Worm (Caenorhabditis elegans) whole organism, young adult: ENCODE data around the gene T21C9.11.

Experiments used
- B0035.1 ChIP-seq: sonication (generic microtip); optimal IDR thresholded peaks from 2 replicates; lab custom pipeline; 2016; ENCODE audit warnings: missing genetic modification characterization, mild to moderate bottlenecking, missing compliant biosample characterization, missing genotype, missing genetic modification reagents
- F10E7.11 ChIP-seq: sonication (generic microtip); optimal IDR thresholded peaks from 2 replicates; lab custom pipeline; 2017; ENCODE audit warnings: mild to moderate bottlenecking, missing genetic modification characterization, moderate library complexity, missing compliant biosample characterization
- F33H1.4 ChIP-seq: fragments of 200-800 bp; sonication (Bioruptor generic); IDR thresholded peaks from 2 replicates; pipeline ENCODE4 v1.3.6; 2022; ENCODE audit warnings: missing genetic modification reagents, missing genetic modification characterization, missing compliant biosample characterization
- F37B4.10 ChIP-seq: fragments of 200-800 bp; sonication (Bioruptor generic); IDR thresholded peaks from 2 replicates; pipeline ENCODE4 v1.3.6; 2022; ENCODE audit warnings: missing genetic modification characterization, missing compliant biosample characterization
- F49E8.2 ChIP-seq: sonication (generic microtip); optimal IDR thresholded peaks from 3 replicates; lab custom pipeline; 2017; ENCODE audit warnings: missing genetic modification characterization, mild to moderate bottlenecking, missing compliant biosample characterization, antibody characterized with exemption, moderate library complexity; ENCODE audit not compliant: insufficient read depth
- F52B5.7 ChIP-seq: sonication (generic microtip); optimal IDR thresholded peaks from 2 replicates; lab custom pipeline; 2016; ENCODE audit warnings: mild to moderate bottlenecking, missing genetic modification characterization, missing compliant biosample characterization
- F55B11.4 ChIP-seq: sonication (generic microtip); optimal IDR thresholded peaks from 2 replicates; lab custom pipeline; 2016; ENCODE audit warnings: missing compliant biosample characterization, missing genetic modification characterization, borderline replicate concordance; ENCODE audit not compliant: insufficient read depth
- K11D2.4 ChIP-seq: fragments of 200-800 bp; sonication (Bioruptor generic); IDR thresholded peaks from 2 replicates; pipeline ENCODE4 v1.3.6; 2022; ENCODE audit warnings: missing genetic modification reagents, missing genetic modification characterization, missing compliant biosample characterization
- K12H6.12 ChIP-seq: fragments of 200-800 bp; sonication (Bioruptor generic); optimal IDR thresholded peaks from 2 replicates; lab custom pipeline; 2018; ENCODE audit warnings: mild to moderate bottlenecking, missing genetic modification characterization, missing compliant biosample characterization
- T07F8.4 ChIP-seq: sonication (generic microtip); optimal IDR thresholded peaks from 2 replicates; lab custom pipeline; 2016; ENCODE audit warnings: mild to moderate bottlenecking, missing genetic modification characterization, moderate library complexity, missing compliant biosample characterization
- T26A5.8 ChIP-seq: sonication (generic microtip); optimal IDR thresholded peaks from 2 replicates; lab custom pipeline; 2016; ENCODE audit warnings: missing genetic modification characterization, missing compliant biosample characterization
- akir-1 ChIP-seq: fragments of 200-800 bp; sonication (Bioruptor generic); optimal IDR thresholded peaks from 2 replicates; lab custom pipeline; 2018; ENCODE audit warnings: mild to moderate bottlenecking, missing genetic modification characterization, moderate library complexity, missing compliant biosample characterization
- ama-1 ChIP-seq, 3 experiments: fragments of 150-350 bp in 1 of 3; sonication (generic microtip) in 2 of 3; optimal IDR thresholded peaks; 2 replicates each; lab custom pipeline; 2014 to 2018; ENCODE audit warnings: missing biosample characterization in 2 of 3, missing genetic modification characterization in 2 of 3, missing genetic modification reagents in 2 of 3
- aptf-2 ChIP-seq: fragments of 200-800 bp; sonication (Bioruptor generic); conservative IDR thresholded peaks from 2 replicates; pipeline ENCODE4 v1.3.6; 2022; ENCODE audit warnings: missing genetic modification reagents, missing genetic modification characterization, missing compliant biosample characterization
- aptf-3 ChIP-seq: fragments of 200-800 bp; sonication (Bioruptor generic); IDR thresholded peaks from 2 replicates; pipeline ENCODE4 v1.3.6; 2022; ENCODE audit warnings: missing genetic modification characterization, missing compliant biosample characterization
- attf-3 ChIP-seq: fragments of 200-800 bp; sonication (Bioruptor generic); conservative IDR thresholded peaks from 2 replicates; pipeline ENCODE4 v1.3.6; 2022; ENCODE audit warnings: missing genetic modification reagents, missing genetic modification characterization, missing compliant biosample characterization
- bed-2 ChIP-seq: fragments of 200-800 bp; sonication (Bioruptor generic); IDR thresholded peaks from 2 replicates; pipeline ENCODE4 v1.3.6; 2022; ENCODE audit warnings: missing genetic modification reagents, missing genetic modification characterization, missing compliant biosample characterization
- ccch-3 ChIP-seq: fragments of 200-800 bp; sonication (Bioruptor generic); optimal IDR thresholded peaks from 2 replicates; lab custom pipeline; 2018; ENCODE audit warnings: mild to moderate bottlenecking, missing genetic modification characterization, missing compliant biosample characterization
- ceh-40 ChIP-seq: fragments of 200-800 bp; sonication (Bioruptor generic); IDR thresholded peaks from 2 replicates; pipeline ENCODE4 v1.3.6; 2022; ENCODE audit warnings: missing genetic modification characterization, missing compliant biosample characterization
- ceh-58 ChIP-seq: fragments of 200-800 bp; sonication (Bioruptor generic); IDR thresholded peaks from 2 replicates; pipeline ENCODE4 v1.3.6; 2022; ENCODE audit warnings: missing genetic modification characterization, missing compliant biosample characterization
- chd-7 ChIP-seq: sonication (generic microtip); optimal IDR thresholded peaks from 2 replicates; lab custom pipeline; 2016; ENCODE audit warnings: mild to moderate bottlenecking, missing genetic modification characterization, moderate library complexity, missing compliant biosample characterization
- die-1 ChIP-seq: sonication (generic microtip); optimal IDR thresholded peaks from 2 replicates; lab custom pipeline; 2016; ENCODE audit warnings: missing genotype, mild to moderate bottlenecking, missing genetic modification characterization, missing compliant biosample characterization
- dox-1 ChIP-seq: fragments of 200-800 bp; sonication (Bioruptor generic); IDR thresholded peaks from 2 replicates; pipeline ENCODE4 v1.3.6; 2022; ENCODE audit warnings: missing genetic modification reagents, missing genetic modification characterization, missing compliant biosample characterization
- ekl-4 ChIP-seq: fragments of 200-800 bp; sonication (Bioruptor generic); IDR thresholded peaks from 2 replicates; pipeline ENCODE4 v1.3.6; 2022; ENCODE audit warnings: missing genetic modification reagents, missing genetic modification characterization, missing compliant biosample characterization
- fkh-3 ChIP-seq: sonication (generic microtip); optimal IDR thresholded peaks from 2 replicates; lab custom pipeline; 2016; ENCODE audit warnings: mild to moderate bottlenecking, missing genetic modification characterization, missing compliant biosample characterization
- him-1 ChIP-seq: sonication (generic microtip); optimal IDR thresholded peaks from 2 replicates; lab custom pipeline; 2016; ENCODE audit warnings: missing genotype, missing genetic modification reagents, missing genetic modification characterization, missing compliant biosample characterization
- hmg-1.2 ChIP-seq: fragments of 200-800 bp; sonication (Bioruptor generic); IDR thresholded peaks from 2 replicates; pipeline ENCODE4 v1.3.6; 2022; ENCODE audit warnings: missing genetic modification reagents, missing genetic modification characterization, missing compliant biosample characterization
- hrde-1 ChIP-seq: sonication (generic microtip); optimal IDR thresholded peaks from 2 replicates; lab custom pipeline; 2016; ENCODE audit warnings: missing genetic modification characterization, mild to moderate bottlenecking, missing compliant biosample characterization, moderate library complexity, missing genotype, missing genetic modification reagents, borderline replicate concordance
- hsf-1 ChIP-seq: fragments of 200-800 bp; sonication (Bioruptor generic); IDR thresholded peaks from 2 replicates; pipeline ENCODE4 v1.3.6; 2022; ENCODE audit warnings: missing genetic modification reagents, missing genetic modification characterization, missing compliant biosample characterization
- lin-35 ChIP-seq, 3 experiments: fragments of 150-350 bp in 2 of 3; sonication (generic microtip) in 1 of 3; optimal IDR thresholded peaks; 2 replicates each; lab custom pipeline; 2014 to 2018; ENCODE audit warnings: missing biosample characterization in 3 of 3, missing genetic modification characterization in 3 of 3, missing genetic modification reagents in 3 of 3
- madf-10 ChIP-seq: sonication (generic microtip); optimal IDR thresholded peaks from 2 replicates; lab custom pipeline; 2016; ENCODE audit warnings: mild to moderate bottlenecking, missing genetic modification characterization, missing compliant biosample characterization
- nfya-2 ChIP-seq: fragments of 200-800 bp; sonication (Bioruptor generic); IDR thresholded peaks from 2 replicates; pipeline ENCODE4 v1.3.6; 2022; ENCODE audit warnings: missing genetic modification reagents, missing genetic modification characterization, missing compliant biosample characterization
- pha-4 ChIP-seq: fragments of 150-350 bp; sonication (generic microtip); optimal IDR thresholded peaks from 2 replicates; lab custom pipeline; 2014; ENCODE audit warnings: missing biosample characterization, missing genetic modification reagents, missing genetic modification characterization
- rec-8 ChIP-seq, 2 experiments: sonication (generic microtip); optimal IDR thresholded peaks; 2 replicates each; lab custom pipeline; 2016; ENCODE audit warnings: mild to moderate bottlenecking in 2 of 2, missing genetic modification characterization in 2 of 2, missing genetic modification reagents in 2 of 2, missing genotype in 2 of 2, missing biosample characterization in 1 of 2, missing compliant biosample characterization in 1 of 2, moderate library complexity in 1 of 2
- sdz-38 ChIP-seq: sonication (generic microtip); optimal IDR thresholded peaks from 2 replicates; lab custom pipeline; 2016; ENCODE audit warnings: missing genotype, missing genetic modification characterization, missing compliant biosample characterization
- zfh-2 ChIP-seq: fragments of 200-800 bp; sonication (Bioruptor generic); conservative IDR thresholded peaks from 2 replicates; pipeline ENCODE4 v1.3.6; 2022; ENCODE audit warnings: missing genetic modification reagents, missing genetic modification characterization, missing compliant biosample characterization
- ztf-6 ChIP-seq: fragments of 200-800 bp; sonication (Bioruptor generic); IDR thresholded peaks from 2 replicates; pipeline ENCODE4 v1.3.6; 2022; ENCODE audit warnings: missing genetic modification reagents, missing genetic modification characterization, missing compliant biosample characterization

Gene T21C9.11

ce11 chrV:10594810-10595209 is at the start of gene T21C9.11:
Gene T21C9.11 (minus strand): TSS chrV:10594910.
- no peak for TF ChIP-seq T07F8.4 (tag; lab: Kevin White, UChicago)
- TF ChIP-seq ceh-40 (GFP tag; lab: Robert Waterston, UW): no peak
- no peak for TF ChIP-seq aptf-2 (GFP tag; lab: Robert Waterston, UW)
- TF ChIP-seq B0035.1 (tag; lab: Kevin White, UChicago): no peak
- TF ChIP-seq K12H6.12: no peak
- no peak for TF ChIP-seq attf-3 (GFP tag; lab: Robert Waterston, UW)
- TF ChIP-seq bed-2: no peak
- no peak for TF ChIP-seq hsf-1 (GFP tag; lab: Robert Waterston, UW)

- TF ChIP-seq hrde-1 (tag; lab: Kevin White, UChicago) (no peak), madf-10 (no peak), akir-1 (GFP tag; lab: Kevin White, UChicago) (no peak), F49E8.2 (no peak), die-1 (tag; lab: Kevin White, UChicago) (no peak), F33H1.4 (no peak), nfya-2 (no peak), ceh-40 (GFP tag; lab: Robert Waterston, UW) (no peak)
These were observed 46.3 kb upstream of the T21C9.11 start for ce11 chrV:10640977-10641376.

ce11 chrV:10638515-10638914 is 43.8 kb upstream of the T21C9.11 start:
- peak; percentile 96 for TF ChIP-seq hmg-1.2

ce11 chrV:10635722-10636121 is 41.0 kb upstream of the T21C9.11 start, which contains the start of gene kvs-2:
Gene kvs-2 (plus strand): TSS chrV:10636022.
- TF ChIP-seq him-1 (no peak), fkh-3 (tag; lab: Kevin White, UChicago) (no peak), rec-8 (tag; optimal IDR thresholded peaks at IDR 0.05; lab: Kevin White, UChicago) (no peak), F55B11.4 (no peak), pha-4 (tag; lab: Kevin White, UChicago) (no peak), hsf-1 (GFP tag; lab: Robert Waterston, UW) (no peak)

- TF ChIP-seq sdz-38 (tag; lab: Kevin White, UChicago) (no peak), ztf-6 (GFP tag; lab: Robert Waterston, UW) (no peak), attf-3 (GFP tag; lab: Robert Waterston, UW) (no peak), F52B5.7 (tag; lab: Kevin White, UChicago) (no peak), ekl-4 (GFP tag; lab: Robert Waterston, UW) (no peak), ceh-58 (GFP tag; lab: Robert Waterston, UW) (no peak), K11D2.4 (GFP tag; lab: Robert Waterston, UW) (no peak), ccch-3 (GFP tag; lab: Kevin White, UChicago) (no peak)
These were observed 38.0 kb upstream of the T21C9.11 start, which contains the start of gene mab-23 for ce11 chrV:10632758-10633157. Gene mab-23 (plus strand): TSS chrV:10633058.

- TF ChIP-seq aptf-3 (GFP tag; lab: Robert Waterston, UW): no peak
- no peak for TF ChIP-seq zfh-2
- no peak for TF ChIP-seq rec-8 (tag; optimal IDR thresholded peaks at IDR 0.05; lab: Kevin White, UChicago)
- no peak for TF ChIP-seq dox-1 (GFP tag; lab: Robert Waterston, UW)
- no peak for TF ChIP-seq ekl-4 (GFP tag; lab: Robert Waterston, UW)
- TF ChIP-seq ztf-6 (GFP tag; lab: Robert Waterston, UW): no peak
- no peak for TF ChIP-seq F37B4.10 (GFP tag; lab: Robert Waterston, UW)
- TF ChIP-seq nfya-2: no peak
- TF ChIP-seq madf-10: no peak
- no peak for TF ChIP-seq ama-1 (optimal IDR thresholded peaks at IDR 0.05; lab: Kevin White, UChicago)
- TF ChIP-seq ama-1 (GFP tag; optimal IDR thresholded peaks at IDR 0.05; lab: Kevin White, UChicago): no peak
- TF ChIP-seq chd-7 (tag; lab: Kevin White, UChicago): no peak
- TF ChIP-seq T26A5.8 (tag; lab: Kevin White, UChicago): no peak
- TF ChIP-seq F10E7.11 (tag; lab: Kevin White, UChicago): no peak
- TF ChIP-seq T07F8.4 (tag; lab: Kevin White, UChicago): no peak
- no peak for TF ChIP-seq lin-35 (GFP tag; optimal IDR thresholded peaks at IDR 0.05; lab: Kevin White, UChicago)
- no peak for TF ChIP-seq ceh-40 (GFP tag; lab: Robert Waterston, UW)
These were observed 35.8 kb upstream of the T21C9.11 start for ce11 chrV:10630497-10630896.
